Worm (Caenorhabditis elegans) whole organism, mixed stage, embryonic: ENCODE data around the gene B0280.17.

Experiments used
- elt-3 ChIP-seq: fragments of 150-350 bp; optimal IDR thresholded peaks from 2 replicates; lab custom pipeline; 2014; ENCODE audit warnings: missing biosample characterization, missing genetic modification characterization
- nhr-76 ChIP-seq: sonication (generic microtip); optimal IDR thresholded peaks from 2 replicates; lab custom pipeline; 2017; ENCODE audit warnings: missing biosample characterization, missing genetic modification characterization
- snpc-4 ChIP-seq: fragments of 150-350 bp; optimal IDR thresholded peaks from 2 replicates; lab custom pipeline; 2014; ENCODE audit warnings: missing biosample characterization, missing genetic modification characterization
- sptf-1 ChIP-seq: sonication (generic microtip); optimal IDR thresholded peaks from 2 replicates; lab custom pipeline; 2017; ENCODE audit warnings: mild to moderate bottlenecking, missing genetic modification characterization, moderate library complexity, missing compliant biosample characterization
- unc-62 ChIP-seq: fragments of 150-350 bp; optimal IDR thresholded peaks from 2 replicates; lab custom pipeline; 2014; ENCODE audit warnings: missing biosample characterization, missing genetic modification reagents, missing genetic modification characterization

DNA sequence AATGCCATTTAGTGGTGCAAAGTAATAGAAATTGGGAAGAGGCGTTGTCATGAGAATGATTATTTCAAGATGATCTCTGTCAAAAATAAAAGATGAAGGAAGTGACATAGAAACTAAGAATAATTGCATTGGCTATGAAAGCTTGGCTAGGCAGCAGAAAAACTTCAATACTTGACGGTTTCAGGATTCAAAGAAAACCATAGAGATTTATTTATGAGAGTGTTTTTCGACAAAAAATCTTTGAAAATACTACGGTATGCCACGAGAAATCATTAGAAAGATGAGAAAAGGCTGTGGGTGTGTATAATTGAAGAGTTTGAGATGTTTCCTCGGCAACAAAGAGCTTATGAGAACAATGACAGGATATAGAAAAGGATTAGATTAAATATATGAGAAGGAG lies 49.6 kb upstream of the B0280.17 start, which contains the start of gene F37C12.14:
- TF ChIP-seq nhr-76 (tag; lab: Kevin White, UChicago), result no peak
- TF ChIP-seq snpc-4, result no peak
- TF ChIP-seq sptf-1 (tag; lab: Kevin White, UChicago), result no peak
- no peak for TF ChIP-seq elt-3
- TF ChIP-seq unc-62 (GFP tag; lab: Kevin White, UChicago), result no peak
